Fruit fly (Drosophila melanogaster) whole organism, embryonic: ENCODE data around the gene CG14104.
A peak's percentile ranks its signal among the peaks of the same experiment; 100 is the strongest.

ENCODE experiments used
- Awh ChIP-seq: fragments of 200-800 bp; sonication (Bioruptor generic); IDR thresholded peaks from 2 replicates; pipeline ENCODE4, ENCODE4 v1.3.6; 2022; ENCODE audit warnings: missing biosample characterization, missing genetic modification characterization
- BtbVII ChIP-seq: fragments of 200-800 bp; sonication (Bioruptor generic); optimal IDR thresholded peaks from 3 replicates; lab custom pipeline; 2017; ENCODE audit warnings: missing biosample characterization, mild to moderate bottlenecking, missing genetic modification characterization
- CG1024 ChIP-seq: fragments of 200-800 bp; sonication (Bioruptor generic); IDR thresholded peaks from 2 replicates; pipeline ENCODE4 v1.3.6; 2022; ENCODE audit warnings: missing biosample characterization, missing genetic modification characterization
- CG10543 ChIP-seq: fragments of 200-800 bp; sonication (Bioruptor generic); optimal IDR thresholded peaks from 3 replicates; lab custom pipeline; 2017; ENCODE audit warnings: missing biosample characterization, mild to moderate bottlenecking, missing genetic modification characterization, moderate library complexity
- CG11695 ChIP-seq: fragments of 200-800 bp; sonication (Bioruptor generic); IDR thresholded peaks from 3 replicates; pipeline ENCODE4 v1.3.6; 2022; ENCODE audit warnings: missing biosample characterization, missing genetic modification characterization
- CG12299 ChIP-seq: fragments of 200-800 bp; sonication (Bioruptor generic); optimal IDR thresholded peaks from 2 replicates; lab custom pipeline; 2018; ENCODE audit warnings: missing biosample characterization, mild to moderate bottlenecking, missing genetic modification characterization
- CG12769 ChIP-seq: fragments of 200-800 bp; sonication (Bioruptor generic); optimal IDR thresholded peaks from 2 replicates; lab custom pipeline; 2019; ENCODE audit warnings: missing biosample characterization, mild to moderate bottlenecking, missing genetic modification characterization, moderate library complexity
- CG13123 ChIP-seq: fragments of 200-800 bp; sonication (Bioruptor generic); optimal IDR thresholded peaks from 2 replicates; lab custom pipeline; 2016; ENCODE audit warnings: missing biosample characterization, missing genetic modification characterization
- CG14710 ChIP-seq: fragments of 200-800 bp; sonication (Bioruptor generic); optimal IDR thresholded peaks from 3 replicates; lab custom pipeline; 2019; ENCODE audit warnings: missing biosample characterization, mild to moderate bottlenecking, missing genetic modification characterization, moderate library complexity
- CG15479 ChIP-seq: fragments of 200-800 bp; sonication (Bioruptor generic); optimal IDR thresholded peaks from 3 replicates; lab custom pipeline; 2019; ENCODE audit warnings: missing biosample characterization, mild to moderate bottlenecking, missing genetic modification characterization, moderate library complexity
- CG16815 ChIP-seq: fragments of 200-800 bp; sonication (Bioruptor generic); optimal IDR thresholded peaks from 3 replicates; lab custom pipeline; 2017; ENCODE audit warnings: missing biosample characterization, mild to moderate bottlenecking, missing genetic modification characterization
- CG17186 ChIP-seq: fragments of 200-800 bp; sonication (Bioruptor generic); optimal IDR thresholded peaks from 3 replicates; lab custom pipeline; 2017; ENCODE audit warnings: missing biosample characterization, missing genetic modification reagents, missing genetic modification characterization
- CG17568 ChIP-seq: fragments of 200-800 bp; sonication (Bioruptor generic); optimal IDR thresholded peaks from 2 replicates; lab custom pipeline; 2018; ENCODE audit warnings: missing biosample characterization, mild to moderate bottlenecking, missing genetic modification characterization, moderate library complexity
- CG17829 ChIP-seq: fragments of 200-800 bp; optimal IDR thresholded peaks from 2 replicates; lab custom pipeline; 2019; ENCODE audit warnings: missing biosample characterization, mild to moderate bottlenecking, missing genetic modification characterization, moderate library complexity
- CG2875 ChIP-seq: fragments of 200-800 bp; sonication (Bioruptor generic); optimal IDR thresholded peaks from 2 replicates; lab custom pipeline; 2017; ENCODE audit warnings: missing biosample characterization, mild to moderate bottlenecking, missing genetic modification characterization, missing genetic modification reagents
- CG32772 ChIP-seq: fragments of 200-800 bp; sonication (Bioruptor generic); IDR thresholded peaks from 2 replicates; pipeline ENCODE4 v1.3.6; 2022; ENCODE audit warnings: missing biosample characterization, missing genetic modification characterization
- CG3281 ChIP-seq: fragments of 200-800 bp; sonication (Bioruptor generic); optimal IDR thresholded peaks from 3 replicates; lab custom pipeline; 2017; ENCODE audit warnings: missing biosample characterization, mild to moderate bottlenecking, missing genetic modification characterization
- CG34376 ChIP-seq: fragments of 200-800 bp; sonication (Bioruptor generic); optimal IDR thresholded peaks from 2 replicates; lab custom pipeline; 2018; ENCODE audit warnings: missing biosample characterization, mild to moderate bottlenecking, missing genetic modification characterization
- CG43689 ChIP-seq: fragments of 200-800 bp; sonication (Bioruptor generic); IDR thresholded peaks from 2 replicates; pipeline ENCODE4 v1.3.6; 2022; ENCODE audit warnings: missing biosample characterization, missing genetic modification characterization
- CG4617 ChIP-seq: fragments of 200-800 bp; sonication (Bioruptor generic); optimal IDR thresholded peaks from 3 replicates; lab custom pipeline; 2016; ENCODE audit warnings: missing biosample characterization, missing genetic modification characterization, borderline replicate concordance
- CG6765 ChIP-seq: fragments of 200-800 bp; sonication (Bioruptor generic); optimal IDR thresholded peaks from 3 replicates; lab custom pipeline; 2017; ENCODE audit warnings: missing biosample characterization, mild to moderate bottlenecking, missing genetic modification characterization
- CG8089 ChIP-seq: fragments of 200-800 bp; sonication (Bioruptor generic); optimal IDR thresholded peaks from 3 replicates; lab custom pipeline; 2016; ENCODE audit warnings: missing biosample characterization, missing genetic modification characterization
- CG8290 ChIP-seq, 3 experiments: fragments of 200-800 bp; sonication (Bioruptor generic); optimal IDR thresholded peaks; 2 replicates each; lab custom pipeline; 2016 to 2019; ENCODE audit warnings: missing biosample characterization in 3 of 3, missing genetic modification characterization in 3 of 3, mild to moderate bottlenecking in 2 of 3, moderate library complexity in 1 of 3
- CG8944 ChIP-seq: fragments of 200-800 bp; sonication (Bioruptor generic); optimal IDR thresholded peaks from 3 replicates; lab custom pipeline; 2016; ENCODE audit warnings: missing biosample characterization, missing genetic modification characterization
- CG9437 ChIP-seq: fragments of 200-800 bp; sonication (Bioruptor generic); optimal IDR thresholded peaks from 2 replicates; lab custom pipeline; 2018; ENCODE audit warnings: missing biosample characterization, mild to moderate bottlenecking, missing genetic modification characterization
- D ChIP-seq, 2 experiments: fragments of 200-800 bp in 1 of 2; fragments of >200 bp in 1 of 2; sonication (Bioruptor generic) in 1 of 2; optimal IDR thresholded peaks; 2 replicates in 1 of 2; 3 replicates in 1 of 2; lab custom pipeline; 2017; ENCODE audit warnings: mild to moderate bottlenecking in 1 of 2, missing biosample characterization in 1 of 2, missing genetic modification characterization in 1 of 2, missing genetic modification reagents in 1 of 2
- Ets65A ChIP-seq: fragments of 200-800 bp; sonication (Bioruptor generic); peaks from one replicate; lab custom pipeline; 2016; ENCODE audit warnings: missing biosample characterization, missing genetic modification characterization
- Fer1 ChIP-seq: fragments of 200-800 bp; sonication (Bioruptor generic); optimal IDR thresholded peaks from 2 replicates; lab custom pipeline; 2017; ENCODE audit warnings: missing biosample characterization, mild to moderate bottlenecking, missing genetic modification characterization
- Gsc ChIP-seq: fragments of 200-800 bp; sonication (Bioruptor generic); IDR thresholded peaks from 2 replicates; pipeline ENCODE4 v1.3.6; 2022; ENCODE audit warnings: missing biosample characterization, missing genetic modification characterization
- HLHmδ ChIP-seq: fragments of 200-800 bp; sonication (Bioruptor generic); optimal IDR thresholded peaks from 2 replicates; lab custom pipeline; 2018; ENCODE audit warnings: missing biosample characterization, mild to moderate bottlenecking, missing genetic modification characterization, moderate library complexity
- Hr51 ChIP-seq, 2 experiments: fragments of 200-800 bp; sonication (Bioruptor generic); optimal IDR thresholded peaks; 2 replicates in 1 of 2; 3 replicates in 1 of 2; lab custom pipeline; 2016 to 2018; ENCODE audit warnings: missing biosample characterization in 2 of 2, missing genetic modification characterization in 2 of 2, mild to moderate bottlenecking in 1 of 2, moderate library complexity in 1 of 2
- Lpt ChIP-seq: fragments of >200 bp; optimal IDR thresholded peaks from 2 replicates; lab custom pipeline; 2018; ENCODE audit warnings: missing biosample characterization, missing genetic modification characterization
- Ravus ChIP-seq: fragments of 200-800 bp; sonication (Bioruptor generic); IDR thresholded peaks from 2 replicates; pipeline ENCODE4 v1.3.6; 2022; ENCODE audit warnings: missing biosample characterization, missing genetic modification characterization
- bab2 ChIP-seq: fragments of 200-800 bp; sonication (Bioruptor generic); optimal IDR thresholded peaks from 2 replicates; lab custom pipeline; 2016; ENCODE audit warnings: missing biosample characterization, missing genetic modification characterization
- cato ChIP-seq: fragments of 200-800 bp; sonication (Bioruptor generic); optimal IDR thresholded peaks from 2 replicates; lab custom pipeline; 2016; ENCODE audit warnings: missing biosample characterization, missing genetic modification characterization, borderline replicate concordance
- croc ChIP-seq: fragments of 200-800 bp; sonication (Bioruptor generic); conservative IDR thresholded peaks from 3 replicates; pipeline ENCODE4 v1.3.6; 2022; ENCODE audit warnings: missing biosample characterization, missing genetic modification characterization
- danr ChIP-seq: fragments of 200-800 bp; sonication (Bioruptor generic); IDR thresholded peaks from 2 replicates; pipeline ENCODE4 v1.3.6; 2022; ENCODE audit warnings: missing biosample characterization, missing genetic modification characterization
- dysf ChIP-seq: fragments of 200-800 bp; sonication (Bioruptor generic); IDR thresholded peaks from 3 replicates; pipeline ENCODE4 v1.3.6; 2022; ENCODE audit warnings: missing biosample characterization, missing genetic modification characterization
- eyg ChIP-seq: fragments of 200-800 bp; sonication (Bioruptor generic); optimal IDR thresholded peaks from 3 replicates; lab custom pipeline; 2016; ENCODE audit warnings: missing biosample characterization, missing genetic modification characterization
- fd64A ChIP-seq: fragments of 200-800 bp; sonication (Bioruptor generic); optimal IDR thresholded peaks from 3 replicates; lab custom pipeline; 2018; ENCODE audit warnings: missing biosample characterization, mild to moderate bottlenecking, missing genetic modification characterization
- fd96Cb ChIP-seq: fragments of 200-800 bp; sonication (Bioruptor generic); optimal IDR thresholded peaks from 2 replicates; lab custom pipeline; 2018; ENCODE audit warnings: missing biosample characterization, mild to moderate bottlenecking, missing genetic modification characterization, moderate library complexity
- gt ChIP-seq: fragments of 200-800 bp; sonication (Bioruptor generic); IDR thresholded peaks from 2 replicates; pipeline ENCODE4 v1.3.6; 2022; ENCODE audit warnings: missing biosample characterization, missing genetic modification characterization
- lab ChIP-seq: fragments of 200-800 bp; sonication (Bioruptor generic); optimal IDR thresholded peaks from 3 replicates; lab custom pipeline; 2017; ENCODE audit warnings: missing biosample characterization, missing genetic modification characterization, mild to moderate bottlenecking, moderate library complexity, missing genetic modification reagents
- lola ChIP-seq, 3 experiments: fragments of >200 bp in 2 of 3; fragments of 200-800 bp in 1 of 3; sonication (Bioruptor generic) in 1 of 3; optimal IDR thresholded peaks; 2 replicates each; lab custom pipeline; 2017 to 2019; ENCODE audit warnings: missing biosample characterization in 3 of 3, missing genetic modification characterization in 3 of 3, mild to moderate bottlenecking in 1 of 3, moderate library complexity in 1 of 3
- nau ChIP-seq: fragments of 200-800 bp; sonication (Bioruptor generic); optimal IDR thresholded peaks from 3 replicates; lab custom pipeline; 2017; ENCODE audit warnings: missing biosample characterization, mild to moderate bottlenecking, missing genetic modification characterization, missing genetic modification reagents
- phol ChIP-seq: fragments of 200-800 bp; sonication (Bioruptor generic); optimal IDR thresholded peaks from 3 replicates; lab custom pipeline; 2018; ENCODE audit warnings: missing biosample characterization, mild to moderate bottlenecking, missing genetic modification characterization, moderate library complexity
- ranshi ChIP-seq: fragments of 200-800 bp; sonication (Bioruptor generic); IDR thresholded peaks from 2 replicates; pipeline ENCODE4 v1.3.6; 2022; ENCODE audit warnings: missing biosample characterization, missing genetic modification characterization
- sqz ChIP-seq: fragments of 200-800 bp; sonication (Bioruptor generic); optimal IDR thresholded peaks from 3 replicates; lab custom pipeline; 2018; ENCODE audit warnings: missing biosample characterization, mild to moderate bottlenecking, missing genetic modification characterization
- stc ChIP-seq: fragments of 200-800 bp; sonication (Bioruptor generic); IDR thresholded peaks from 2 replicates; pipeline ENCODE4 v1.3.6; 2022; ENCODE audit warnings: missing biosample characterization, missing genetic modification characterization
- zfh2 ChIP-seq: fragments of 200-800 bp; sonication (Bioruptor generic); optimal IDR thresholded peaks from 2 replicates; lab custom pipeline; 2016; ENCODE audit warnings: missing biosample characterization, missing genetic modification characterization

CG14104 gene

dm6 chr3L:19787632-19788031 lies 19.4 kb downstream of the CG14104 start (continued):
- TF ChIP-seq bab2 (GFP tag; lab: Kevin White, UChicago): no peak
- TF ChIP-seq nau (GFP tag; lab: Kevin White, UChicago): no peak
- TF ChIP-seq eyg (GFP tag; lab: Kevin White, UChicago): no peak
- TF ChIP-seq lola (GFP tag; optimal IDR thresholded peaks at IDR 0.05; lab: Kevin White, UChicago): no peak
- TF ChIP-seq CG12299 (tag; lab: Kevin White, UChicago): no peak
- TF ChIP-seq CG10543 (GFP tag; lab: Kevin White, UChicago): peak; percentile 46
- TF ChIP-seq BtbVII: no peak
- peak; percentile 30 for TF ChIP-seq CG15479 (GFP tag; lab: Kevin White, UChicago)
- TF ChIP-seq CG17186: no peak
- TF ChIP-seq gt: no peak
- TF ChIP-seq CG2875 (GFP tag; lab: Kevin White, UChicago): no peak
- no peak for TF ChIP-seq CG14710 (tag; lab: Kevin White, UChicago)
- TF ChIP-seq Ravus: no peak
- no peak for TF ChIP-seq fd96Cb (tag; lab: Kevin White, UChicago)
- no peak for TF ChIP-seq CG9437 (GFP tag; lab: Kevin White, UChicago)
- TF ChIP-seq CG17568 (GFP tag; lab: Kevin White, UChicago): no peak
- TF ChIP-seq CG8089: no peak
- no peak for TF ChIP-seq Fer1 (GFP tag; lab: Kevin White, UChicago)

dm6 chr3L:19778530-19778929 lies 28.5 kb downstream of the CG14104 start:
- TF ChIP-seq ranshi (no peak), CG1024 (no peak), phol (tag; lab: Kevin White, UChicago) (no peak), CG10543 (GFP tag; lab: Kevin White, UChicago) (peak; percentile 4), lab (GFP tag; lab: Kevin White, UChicago) (peak; percentile 33), CG34376 (GFP tag; lab: Kevin White, UChicago) (no peak), Hr51 (GFP tag; optimal IDR thresholded peaks at IDR 0.05; lab: Kevin White, UChicago) (no peak), Lpt (GFP tag; lab: Kevin White, UChicago) (no peak), Ets65A (GFP tag; lab: Kevin White, UChicago) (no peak), cato (no peak), CG32772 (GFP tag; lab: Robert Waterston, UW) (no peak), croc (GFP tag; lab: Robert Waterston, UW) (no peak), CG43689 (no peak), Gsc (GFP tag; lab: Robert Waterston, UW) (no peak), dysf (GFP tag; lab: Robert Waterston, UW) (no peak), CG11695 (no peak), D (optimal IDR thresholded peaks at IDR 0.05; lab: Kevin White, UChicago) (no peak), D (GFP tag; optimal IDR thresholded peaks at IDR 0.05; lab: Kevin White, UChicago) (no peak), CG6765 (GFP tag; lab: Kevin White, UChicago) (no peak), HLHmδ (GFP tag; lab: Kevin White, UChicago) (no peak), CG8290 (GFP tag; optimal IDR thresholded peaks at IDR 0.05; lab: Kevin White, UChicago) (no peak), CG8290 (tag; optimal IDR thresholded peaks at IDR 0.05; lab: Kevin White, UChicago) (peak in 1 of 2 experiments; percentile 24), CG17829 (no peak), CG16815 (GFP tag; lab: Kevin White, UChicago) (no peak), zfh2 (GFP tag; lab: Kevin White, UChicago) (no peak), danr (no peak), CG3281 (peak; percentile 10), sqz (GFP tag; lab: Kevin White, UChicago) (no peak), CG8944 (GFP tag; lab: Kevin White, UChicago) (no peak), CG13123 (GFP tag; lab: Kevin White, UChicago) (no peak), fd64A (GFP tag; lab: Kevin White, UChicago) (no peak), Awh (no peak), stc (GFP tag; lab: Robert Waterston, UW) (no peak), CG12769 (tag; lab: Kevin White, UChicago) (peak; percentile 58), CG4617 (GFP tag; lab: Kevin White, UChicago) (no peak)
